Fruit fly (Drosophila melanogaster): ENCODE measurements around the gene CCT1.

The CCT1 gene

DNA sequence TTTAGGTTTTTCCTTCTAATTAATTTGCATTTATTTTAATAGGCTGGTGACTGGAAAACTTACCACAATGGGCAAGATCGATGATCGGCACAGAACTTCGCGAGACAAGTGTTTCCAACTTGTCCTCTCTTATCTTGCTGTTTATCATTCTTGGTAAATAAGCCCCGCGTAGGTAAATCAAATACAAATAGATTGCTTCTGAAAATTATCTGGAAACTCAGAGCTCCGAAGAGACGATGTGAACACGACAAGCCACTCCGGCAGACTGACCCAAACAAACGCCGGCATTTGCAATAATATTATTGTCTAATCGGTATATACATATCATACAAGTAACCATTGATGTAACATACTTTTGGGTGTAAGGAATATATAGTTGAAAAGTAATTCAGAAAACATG lies 39.1 kb upstream of the CCT1 start, which contains the start of gene CG33099 (continued):
- no peak for TF ChIP-seq Stat92E (GFP tag; optimal IDR thresholded peaks at IDR 0.05)
- peak; percentile 36; the same call in 1 of the 3 replicates for TF ChIP-seq sr (GFP tag; IDR thresholded peaks at IDR 0.05)
- TF ChIP-seq Dp (GFP tag; optimal IDR thresholded peaks at IDR 0.05), result no peak
- peak; percentile 54 for TF ChIP-seq caup (GFP tag; optimal IDR thresholded peaks at IDR 0.05; ENCODE audit: severe bottlenecking)
- no peak for TF ChIP-seq CG9609 (GFP tag; optimal IDR thresholded peaks at IDR 0.05)
- TF ChIP-seq Hsf (GFP tag; optimal IDR thresholded peaks at IDR 0.05), result no peak
- no peak for TF ChIP-seq Lim3 (GFP tag; IDR thresholded peaks at IDR 0.05)
- TF ChIP-seq rib (GFP tag; IDR thresholded peaks at IDR 0.05), result peak; percentile 44; the same call in 1 of the 2 replicates
- TF ChIP-seq CG17612 (GFP tag; IDR thresholded peaks at IDR 0.05), result no peak
- no peak for TF ChIP-seq Tbp (GFP tag; optimal IDR thresholded peaks at IDR 0.05)
- peak; percentile 9 for TF ChIP-seq CG3838 (GFP tag; optimal IDR thresholded peaks at IDR 0.05)
- peak; percentile 32 for TF ChIP-seq scrt (GFP tag; optimal IDR thresholded peaks at IDR 0.05)
- TF ChIP-seq CG6791 (GFP tag; IDR thresholded peaks at IDR 0.05; ENCODE audit: partially characterized antibody), result no peak
- TF ChIP-seq lab (GFP tag; optimal IDR thresholded peaks at IDR 0.05), result peak; percentile 77
- TF ChIP-seq Gug (GFP tag; IDR thresholded peaks at IDR 0.05), result no peak
- no peak for TF ChIP-seq fd96Cb (tag; optimal IDR thresholded peaks at IDR 0.05)
- no peak for TF ChIP-seq CG43689 (GFP tag; IDR thresholded peaks at IDR 0.05)
- no peak for TF ChIP-seq lbe (GFP tag; optimal IDR thresholded peaks at IDR 0.05)
- no peak for TF ChIP-seq Neu2 (GFP tag; optimal IDR thresholded peaks at IDR 0.05; ENCODE audit: borderline replicate concordance)
- TF ChIP-seq CG14014 (GFP tag; IDR thresholded peaks at IDR 0.05), result peak; percentile 71; the same call in 1 of the 2 replicates
- no peak for TF ChIP-seq Eip74EF (GFP tag; optimal IDR thresholded peaks at IDR 0.05)
- TF ChIP-seq ken (GFP tag; IDR thresholded peaks at IDR 0.05), result 0 out of 3 replicates have a peak, but pooled peaks have one; percentile 30
- TF ChIP-seq vnd (GFP tag; IDR thresholded peaks at IDR 0.05; ENCODE audit: partially characterized antibody), result no peak
- TF ChIP-seq stwl (tag; optimal IDR thresholded peaks at IDR 0.05), result peak; percentile 0
- TF ChIP-seq CG6254 (GFP tag; optimal IDR thresholded peaks at IDR 0.05), result no peak
- no peak for TF ChIP-seq TFAM (GFP tag; optimal IDR thresholded peaks at IDR 0.05)
- TF ChIP-seq ftz-f1 (GFP tag; optimal IDR thresholded peaks at IDR 0.05), result no peak
- no peak for TF ChIP-seq CG7786 (GFP tag; optimal IDR thresholded peaks at IDR 0.05)
- no peak for TF ChIP-seq wdn (GFP tag; IDR thresholded peaks at IDR 0.05)
- peak; percentile 92 for TF ChIP-seq Med (GFP tag)
- TF ChIP-seq CG10366 (GFP tag; IDR thresholded peaks at IDR 0.05), result no peak
- no peak for TF ChIP-seq h (optimal IDR thresholded peaks at IDR 0.05)
- no peak for TF ChIP-seq Rx (GFP tag; IDR thresholded peaks at IDR 0.05)
- TF ChIP-seq CG14441 (GFP tag; IDR thresholded peaks at IDR 0.05), result no peak
- TF ChIP-seq CHES-1-like (GFP tag; optimal IDR thresholded peaks at IDR 0.05), result peak; percentile 40
- no peak; the same call in 1 of the 2 replicates for TF ChIP-seq CG31441 (GFP tag; IDR thresholded peaks at IDR 0.05)
- TF ChIP-seq tll (GFP tag; optimal IDR thresholded peaks at IDR 0.05), result no peak
- peak; percentile 52; the same call in 1 of the 2 replicates for TF ChIP-seq Atf6 (GFP tag; IDR thresholded peaks at IDR 0.05)
- TF ChIP-seq Poxn (GFP tag; IDR thresholded peaks at IDR 0.05), result no peak
- TF ChIP-seq CG9727 (GFP tag; optimal IDR thresholded peaks at IDR 0.05), result peak; percentile 60
- peak; percentile 29; the same call in 1 of the 2 replicates for TF ChIP-seq sob (GFP tag; IDR thresholded peaks at IDR 0.05)
- TF ChIP-seq bigmax (GFP tag; optimal IDR thresholded peaks at IDR 0.05), result no peak
- no peak for TF ChIP-seq Dad (GFP tag; optimal IDR thresholded peaks at IDR 0.05)
- TF ChIP-seq CG15011 (GFP tag; optimal IDR thresholded peaks at IDR 0.05), result peak; percentile 45
- TF ChIP-seq CkIIα-i1 (GFP tag; IDR thresholded peaks at IDR 0.05), result no peak
- TF ChIP-seq trh (GFP tag; optimal IDR thresholded peaks at IDR 0.05), result no peak
- TF ChIP-seq br (optimal IDR thresholded peaks at IDR 0.05), result no peak
- no peak for TF ChIP-seq gsb-n (tag; optimal IDR thresholded peaks at IDR 0.05)
- peak; percentile 45; the same call in 1 of the 2 replicates for TF ChIP-seq Bgb (GFP tag; IDR thresholded peaks at IDR 0.05; ENCODE audit: partially characterized antibody)
- 0 out of 3 replicates have a peak, but pooled peaks have one; percentile 7 for TF ChIP-seq gce (GFP tag; IDR thresholded peaks at IDR 0.05)
- no peak for TF ChIP-seq YL-1 (GFP tag; optimal IDR thresholded peaks at IDR 0.05)
